Worm (Caenorhabditis elegans) whole organism, L1 larva: Measurements from ENCODE around the gene metl-18.

ENCODE experiments used
- aha-1 ChIP-seq: fragments of 150-350 bp; optimal IDR thresholded peaks from 2 replicates; lab custom pipeline; 2014; ENCODE audit warnings: missing biosample characterization, missing genetic modification characterization
- alr-1 ChIP-seq: fragments of 200-800 bp; sonication (Bioruptor generic); optimal IDR thresholded peaks from 2 replicates; lab custom pipeline; 2018; ENCODE audit warnings: borderline replicate concordance, mild to moderate bottlenecking, missing genetic modification characterization, missing compliant biosample characterization
- ceh-63 ChIP-seq: fragments of 200-800 bp; sonication (Bioruptor generic); optimal IDR thresholded peaks from 2 replicates; lab custom pipeline; 2018; ENCODE audit warnings: mild to moderate bottlenecking, missing genetic modification characterization, missing compliant biosample characterization
- ceh-88 ChIP-seq: fragments of 200-800 bp; sonication (Bioruptor generic); IDR thresholded peaks from 2 replicates; pipeline ENCODE4 v1.3.6; 2022; ENCODE audit warnings: missing genetic modification characterization, missing compliant biosample characterization
- egl-13 ChIP-seq: sonication (generic microtip); optimal IDR thresholded peaks from 2 replicates; lab custom pipeline; 2016; ENCODE audit warnings: missing genotype, missing genetic modification reagents, missing genetic modification characterization, missing compliant biosample characterization
- jun-1 ChIP-seq: fragments of 150-350 bp; optimal IDR thresholded peaks from 2 replicates; lab custom pipeline; 2014; ENCODE audit warnings: missing biosample characterization, missing genetic modification reagents, missing genetic modification characterization
- lin-35 ChIP-seq, 2 experiments: fragments of 150-350 bp; optimal IDR thresholded peaks; 2 replicates each; lab custom pipeline; 2014; ENCODE audit warnings: missing biosample characterization in 2 of 2, missing genetic modification characterization in 2 of 2, missing genetic modification reagents in 2 of 2
- lsy-2 ChIP-seq, 2 experiments: fragments of 150-350 bp; optimal IDR thresholded peaks; 2 replicates each; lab custom pipeline; 2014; ENCODE audit warnings: missing biosample characterization in 2 of 2, missing genetic modification characterization in 2 of 2
- mdl-1 ChIP-seq, 2 experiments: fragments of 150-350 bp; optimal IDR thresholded peaks; 2 replicates each; lab custom pipeline; 2014 to 2017; ENCODE audit warnings: missing biosample characterization in 2 of 2, missing genetic modification characterization in 2 of 2, inconsistent platforms in 1 of 2
- nhr-11 ChIP-seq: fragments of 150-350 bp; optimal IDR thresholded peaks from 2 replicates; lab custom pipeline; 2014; ENCODE audit warnings: missing biosample characterization, missing genetic modification characterization
- nhr-84 ChIP-seq: sonication (generic microtip); optimal IDR thresholded peaks from 2 replicates; lab custom pipeline; 2017; ENCODE audit warnings: missing biosample characterization, missing genetic modification characterization
- rnt-1 ChIP-seq: sonication (generic microtip); optimal IDR thresholded peaks from 2 replicates; lab custom pipeline; 2016; ENCODE audit warnings: mild to moderate bottlenecking, missing genetic modification characterization, moderate library complexity, missing compliant biosample characterization
- snu-23 ChIP-seq: sonication (generic microtip); optimal IDR thresholded peaks from 2 replicates; lab custom pipeline; 2016; ENCODE audit warnings: missing genetic modification characterization, missing compliant biosample characterization
- sox-4 ChIP-seq: sonication (generic microtip); optimal IDR thresholded peaks from 2 replicates; lab custom pipeline; 2016; ENCODE audit warnings: missing genetic modification characterization, missing compliant biosample characterization
- swsn-7 ChIP-seq: sonication (generic microtip); optimal IDR thresholded peaks from 2 replicates; lab custom pipeline; 2016; ENCODE audit warnings: missing genetic modification characterization, missing compliant biosample characterization
- xbp-1 ChIP-seq: sonication (generic microtip); optimal IDR thresholded peaks from 2 replicates; lab custom pipeline; 2016; ENCODE audit warnings: missing genetic modification characterization, missing compliant biosample characterization
- zag-1 ChIP-seq: fragments of 150-350 bp; optimal IDR thresholded peaks from 2 replicates; lab custom pipeline; 2014; ENCODE audit warnings: missing biosample characterization, missing genetic modification characterization

Gene metl-18

DNA sequence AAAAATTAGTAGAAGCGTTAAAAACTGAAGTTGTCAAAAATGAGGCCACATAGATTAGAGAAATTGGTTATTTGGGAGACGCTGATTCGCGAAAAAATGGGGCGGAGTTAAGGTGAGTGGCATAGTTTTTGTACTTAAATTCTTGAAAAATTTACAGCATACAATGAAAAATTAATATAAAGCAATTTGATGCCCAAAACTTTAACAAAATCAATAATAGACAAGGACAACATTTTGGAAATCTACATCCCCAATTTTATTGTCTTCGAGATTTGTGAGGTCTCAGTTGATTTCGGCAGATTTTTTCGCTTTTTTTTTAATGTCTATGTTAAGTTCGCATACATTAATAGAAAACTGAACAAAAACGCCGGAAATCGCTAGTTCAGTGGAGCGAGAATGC is 50.7 kb downstream of the metl-18 start (continued):
- TF ChIP-seq ceh-88 (GFP tag; lab: Robert Waterston, UW): peak; percentile 65; the same call in 1 of the 2 replicates
- TF ChIP-seq lin-35 (GFP tag; optimal IDR thresholded peaks at IDR 0.05; lab: Kevin White, UChicago): peak in 1 of 2 experiments; percentile 11
- no peak for TF ChIP-seq mdl-1 (tag; optimal IDR thresholded peaks at IDR 0.05; lab: Kevin White, UChicago)
- no peak for TF ChIP-seq nhr-11 (tag; lab: Kevin White, UChicago)
- TF ChIP-seq xbp-1 (tag; lab: Kevin White, UChicago): peak; percentile 60
- TF ChIP-seq snu-23: peak; percentile 48
- TF ChIP-seq jun-1 (tag; lab: Kevin White, UChicago): no peak
- TF ChIP-seq ceh-63 (GFP tag; lab: Kevin White, UChicago): peak; percentile 82
- no peak for TF ChIP-seq aha-1 (tag; lab: Kevin White, UChicago)
- peak; percentile 40 for TF ChIP-seq swsn-7
- no peak for TF ChIP-seq zag-1 (tag; lab: Kevin White, UChicago)
- TF ChIP-seq lsy-2 (tag; optimal IDR thresholded peaks at IDR 0.05; lab: Kevin White, UChicago): peak in 1 of 2 experiments; percentile 50
- TF ChIP-seq sox-4 (tag; lab: Kevin White, UChicago): peak; percentile 76
- peak; percentile 24 for TF ChIP-seq rnt-1 (tag; lab: Kevin White, UChicago)
- peak; percentile 65 for TF ChIP-seq egl-13 (tag; lab: Kevin White, UChicago)

DNA sequence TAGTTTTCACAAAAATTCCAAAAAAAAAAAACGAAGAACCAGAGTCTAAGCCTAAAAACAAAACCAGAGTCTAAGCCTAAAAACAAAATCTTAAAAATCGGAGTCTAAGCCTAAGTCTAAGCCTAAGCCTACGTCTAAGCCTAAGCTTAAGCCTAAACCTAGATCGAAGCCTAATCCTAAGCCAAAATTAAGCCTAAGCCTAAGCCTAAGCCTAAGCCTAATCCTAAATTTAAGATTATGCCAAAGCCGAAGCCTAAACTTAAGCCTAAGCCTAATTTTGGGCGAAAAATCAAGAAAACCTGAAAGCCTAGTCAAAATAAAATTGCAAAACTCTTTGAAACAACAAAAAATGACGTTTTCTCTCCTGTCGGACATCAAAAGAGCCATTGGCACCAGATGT is 51.8 kb downstream of the metl-18 start:
- TF ChIP-seq nhr-84 (tag; lab: Kevin White, UChicago) (no peak), alr-1 (tag; lab: Kevin White, UChicago) (no peak)
